Fruit fly (Drosophila melanogaster): ENCODE results near the gene CG31674.

The CG31674 gene

DNA sequence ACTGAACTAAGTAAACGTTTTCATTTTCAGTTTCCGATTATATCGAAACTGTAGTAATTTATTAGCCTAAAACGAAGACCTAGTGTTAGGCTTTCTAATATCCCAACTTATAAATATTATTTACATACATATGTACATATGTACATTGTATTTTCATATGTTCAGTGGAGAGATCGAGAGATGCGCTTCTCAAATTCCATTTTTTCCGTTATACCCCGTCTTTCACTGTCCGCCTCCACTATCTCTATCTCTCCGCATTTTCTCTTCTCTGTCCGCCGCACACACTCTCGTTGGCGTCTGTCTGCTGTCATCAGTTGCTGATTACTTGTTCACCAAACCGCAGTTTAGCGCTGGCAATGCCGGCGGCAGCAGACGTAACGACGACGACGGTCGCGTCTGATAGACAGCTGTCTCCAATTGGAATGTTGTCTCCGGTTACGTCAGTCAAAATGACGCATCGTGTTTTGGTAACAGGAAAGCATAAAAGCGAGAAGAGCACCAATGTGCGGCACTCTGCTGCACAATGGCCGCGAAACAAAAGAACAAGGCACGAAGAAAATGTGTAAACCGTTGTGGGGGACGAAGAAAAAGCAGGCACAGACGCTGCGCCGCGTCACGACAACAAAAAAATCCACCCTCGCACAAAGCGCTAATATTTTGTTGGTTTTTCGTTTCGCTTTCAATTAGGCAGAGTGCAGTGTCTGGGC lies 8.4 kb upstream of the CG31674 start, which contains the start of gene CG9331 (continued):
- TF ChIP-seq zen (tag; optimal IDR thresholded peaks at IDR 0.05) (peak; percentile 70), Drgx (GFP tag; IDR thresholded peaks at IDR 0.05) (peak; percentile 28; the same call in 1 of the 2 replicates), fd96Cb (tag; optimal IDR thresholded peaks at IDR 0.05) (no peak), Kr (GFP tag; optimal IDR thresholded peaks at IDR 0.05) (no peak), nerfin-1 (tag; optimal IDR thresholded peaks at IDR 0.05) (no peak), CG6791 (GFP tag; IDR thresholded peaks at IDR 0.05; ENCODE audit: partially characterized antibody) (peak; percentile 63), fd64A (GFP tag; optimal IDR thresholded peaks at IDR 0.05) (peak; percentile 16), CG6175 (GFP tag; IDR thresholded peaks at IDR 0.05) (peak; percentile 58; the same call in 1 of the 3 replicates), hkb (optimal IDR thresholded peaks at IDR 0.05) (peak; percentile 58), hkb (GFP tag; IDR thresholded peaks at IDR 0.05) (no peak), Fer1 (GFP tag; optimal IDR thresholded peaks at IDR 0.05) (no peak), MBD-R2 (GFP tag; IDR thresholded peaks at IDR 0.05) (peak; percentile 24; the same call in 1 of the 2 replicates), sug (tag; optimal IDR thresholded peaks at IDR 0.05) (peak; percentile 14), ato (GFP tag; IDR thresholded peaks at IDR 0.05; ENCODE audit: partially characterized antibody) (peak; percentile 59; the same call in 1 of the 2 replicates), mirr (GFP tag; optimal IDR thresholded peaks at IDR 0.05) (peak; percentile 74), CG1792 (GFP tag; optimal IDR thresholded peaks at IDR 0.05) (no peak), HmgZ (tag; optimal IDR thresholded peaks at IDR 0.05) (no peak), ci (GFP tag; IDR thresholded peaks at IDR 0.05) (peak; percentile 77; the same call in 2 of the 3 replicates), CG13894 (tag; optimal IDR thresholded peaks at IDR 0.05) (peak; percentile 15), CG12391 (tag; optimal IDR thresholded peaks at IDR 0.05) (no peak), sisA (GFP tag; IDR thresholded peaks at IDR 0.05) (no peak), unc-4 (GFP tag; IDR thresholded peaks at IDR 0.05; ENCODE audit: partially characterized antibody) (peak; percentile 38), CG2199 (GFP tag; IDR thresholded peaks at IDR 0.05) (0 out of 3 replicates have a peak, but pooled peaks have one; percentile 44), CG15011 (GFP tag; optimal IDR thresholded peaks at IDR 0.05) (no peak), pros (GFP tag; optimal IDR thresholded peaks at IDR 0.05) (peak; percentile 96), CG17829 (tag; optimal IDR thresholded peaks at IDR 0.05) (peak; percentile 87), bsh (GFP tag; optimal IDR thresholded peaks at IDR 0.05) (no peak), CG7372 (GFP tag; IDR thresholded peaks at IDR 0.05) (no peak), dati (GFP tag; IDR thresholded peaks at IDR 0.05) (no peak), Sox102F (GFP tag; optimal IDR thresholded peaks at IDR 0.05) (peak; percentile 0), CG5180 (GFP tag; optimal IDR thresholded peaks at IDR 0.05) (no peak), Vsx1 (GFP tag; optimal IDR thresholded peaks at IDR 0.05) (peak; percentile 71), E2f2 (GFP tag; IDR thresholded peaks at IDR 0.05) (0 out of 2 replicates have a peak, but pooled peaks have one; percentile 7), CG13775 (GFP tag; optimal IDR thresholded peaks at IDR 0.05) (no peak), da (GFP tag; optimal IDR thresholded peaks at IDR 0.05) (no peak), Bgb (GFP tag; IDR thresholded peaks at IDR 0.05; ENCODE audit: partially characterized antibody) (peak; percentile 53; the same call in 1 of the 2 replicates), chn (GFP tag; optimal IDR thresholded peaks at IDR 0.05) (peak; percentile 21), so (GFP tag; IDR thresholded peaks at IDR 0.05) (peak; percentile 72; the same call in 1 of the 3 replicates), Opbp (GFP tag; IDR thresholded peaks at IDR 0.05; ENCODE audit: partially characterized antibody) (peak; percentile 65; the same call in 2 of the 3 replicates), CG13287 (GFP tag; IDR thresholded peaks at IDR 0.05; ENCODE audit: partially characterized antibody) (peak; percentile 33; the same call in 1 of the 2 replicates), CG15696 (tag; optimal IDR thresholded peaks at IDR 0.05) (peak; percentile 9), otp (GFP tag; IDR thresholded peaks at IDR 0.05) (0 out of 3 replicates have a peak, but pooled peaks have one; percentile 30), CG6813 (GFP tag; optimal IDR thresholded peaks at IDR 0.05) (peak; percentile 38), CG16813 (GFP tag; IDR thresholded peaks at IDR 0.05; ENCODE audit: partially characterized antibody) (peak; percentile 40; the same call in 1 of the 3 replicates), pan (optimal IDR thresholded peaks at IDR 0.05) (no peak), pan (GFP tag; optimal IDR thresholded peaks at IDR 0.05 in 1 of 2, IDR thresholded peaks at IDR 0.05 in 1 of 2) (no peak), CG4617 (GFP tag; optimal IDR thresholded peaks at IDR 0.05; ENCODE audit: borderline replicate concordance) (no peak), pb (GFP tag; optimal IDR thresholded peaks at IDR 0.05) (peak; percentile 21)

Measured in whole organism, embryonic.